Worm (Caenorhabditis elegans) whole organism, dauer: Measurements from ENCODE around the gene fbxb-53.
"Not testable (repeated sequence)": the region's sequence is repeated elsewhere in the genome, so short reads cannot be mapped to it uniquely, and the experiment has no call there.

Experiments
- unc-62 ChIP-seq: sonication (generic microtip); optimal IDR thresholded peaks from 2 replicates; lab custom pipeline; 2017; ENCODE audit warnings: missing biosample characterization, missing genetic modification reagents, missing genetic modification characterization

The fbxb-53 gene

ce11 chrII:1744183-1744582, 12.5 kb upstream of the fbxb-53 start, which contains the start of gene clec-19:
Gene clec-19 (plus strand): TSS chrII:1744483.
- no peak for TF ChIP-seq unc-62

DNA sequence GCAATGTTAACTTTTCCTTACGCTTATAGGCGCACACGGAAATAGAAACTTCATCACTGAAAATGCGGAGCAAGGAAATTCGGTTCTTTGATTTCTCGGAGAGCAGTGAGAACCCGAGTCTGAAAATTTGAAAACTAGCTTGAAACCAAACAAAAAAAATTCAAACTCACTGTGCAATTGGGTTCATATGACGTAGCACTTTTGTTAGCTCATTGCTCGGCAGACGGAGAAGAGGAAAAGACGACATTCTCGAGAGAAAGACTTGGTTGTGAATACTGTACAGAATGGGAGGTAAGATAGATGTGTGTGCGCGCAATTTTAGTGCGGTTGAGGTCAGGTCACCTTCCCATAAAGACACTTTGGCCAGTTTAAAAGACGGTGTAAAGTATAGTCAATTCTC, 6.3 kb upstream of the fbxb-53 start, which contains the start of the genes F36H5.13 and F36H5.8:
F36H5.13 (minus strand) TSS at position 101 of the 400 bp plus-strand sequence.
F36H5.8 (minus strand) TSS at position 274 of the 400 bp plus-strand sequence.
- TF ChIP-seq unc-62 = no peak

DNA sequence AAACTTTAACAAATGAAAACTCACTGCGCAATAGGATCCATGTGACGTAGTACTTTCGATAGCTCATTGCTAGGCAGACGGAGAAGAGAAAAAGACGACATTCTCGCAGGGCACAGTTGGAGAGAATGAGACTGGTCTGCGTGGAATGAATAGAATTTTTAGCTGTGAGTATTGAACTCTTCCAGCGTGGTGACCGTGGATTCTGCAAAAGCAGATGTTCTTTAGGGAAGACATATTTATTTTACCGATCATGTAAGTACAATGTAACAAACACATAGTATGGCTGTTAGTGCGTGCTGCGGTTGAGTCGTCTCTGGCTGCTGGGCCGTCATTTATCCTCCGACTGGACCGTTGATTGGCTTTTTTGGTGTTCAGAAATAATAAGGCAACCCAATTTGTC, 3.7 kb upstream of the fbxb-53 start, which contains the start of gene F36H5.9:
F36H5.9 (minus strand) TSS at position 101 of the 400 bp plus-strand sequence.
- TF ChIP-seq unc-62 = no peak

- TF ChIP-seq unc-62 = no peak
Measured at ce11 chrII:1756072-1756471, 610 bp upstream of the fbxb-53 start, which contains the start of gene F36H5.17. Gene F36H5.17 (minus strand): TSS chrII:1756172.

ce11 chrII:1757033-1757432, 351 bp downstream of the fbxb-53 start, which contains the start of gene F36H5.10:
Gene F36H5.10 (plus strand): TSS chrII:1757333.
- TF ChIP-seq unc-62 = no peak

ce11 chrII:1759602-1760001, 2.9 kb downstream of the fbxb-53 start, which contains the start of gene F36H5.18:
Gene F36H5.18 (plus strand): TSS chrII:1759902.
- no peak for TF ChIP-seq unc-62

DNA sequence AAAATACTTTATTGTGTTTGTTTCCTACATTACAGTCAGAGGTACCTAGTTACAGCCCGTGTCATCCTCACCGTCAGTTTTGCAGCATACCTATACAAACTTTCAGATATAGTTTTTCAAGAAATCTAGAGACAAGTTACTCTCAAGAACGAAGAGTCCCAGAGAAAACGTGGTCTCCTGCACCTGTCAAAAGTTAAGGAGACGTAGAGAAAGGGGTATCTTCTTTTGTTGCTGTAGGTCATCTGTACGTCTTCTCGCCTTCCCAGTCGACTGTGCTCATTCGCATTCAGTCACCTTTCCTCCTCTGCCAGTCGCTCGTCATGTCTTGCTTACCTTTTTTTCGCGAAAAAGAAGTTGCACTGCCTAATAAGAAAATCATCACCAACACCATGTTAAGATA, 4.9 kb downstream of the fbxb-53 start, which contains the start of gene F36H5.4:
F36H5.4 (plus strand) TSS at position 301 of the 400 bp plus-strand sequence.
- no peak for TF ChIP-seq unc-62

DNA sequence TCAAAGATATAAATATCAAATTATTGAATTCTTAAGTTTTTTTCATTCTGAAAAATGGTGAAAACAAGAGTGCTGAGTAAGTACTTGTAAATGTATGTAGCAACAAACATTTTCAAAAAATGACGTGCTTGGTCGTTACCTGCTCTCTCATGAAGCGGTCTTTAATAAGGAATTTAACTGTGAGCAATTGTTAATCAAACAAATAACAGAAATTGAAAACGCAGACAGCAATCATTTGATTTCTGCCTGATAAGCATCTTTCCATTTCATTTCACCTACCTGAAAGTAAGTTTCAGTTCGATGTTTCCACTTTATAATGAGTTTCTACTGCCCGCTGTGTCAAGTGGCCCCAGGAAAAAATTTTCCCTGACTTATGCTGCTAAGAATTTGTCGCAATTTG, 6.4 kb downstream of the fbxb-53 start, which contains the start of gene math-28:
math-28 (plus strand) TSS at position 301 of the 400 bp plus-strand sequence.
- no peak for TF ChIP-seq unc-62

DNA sequence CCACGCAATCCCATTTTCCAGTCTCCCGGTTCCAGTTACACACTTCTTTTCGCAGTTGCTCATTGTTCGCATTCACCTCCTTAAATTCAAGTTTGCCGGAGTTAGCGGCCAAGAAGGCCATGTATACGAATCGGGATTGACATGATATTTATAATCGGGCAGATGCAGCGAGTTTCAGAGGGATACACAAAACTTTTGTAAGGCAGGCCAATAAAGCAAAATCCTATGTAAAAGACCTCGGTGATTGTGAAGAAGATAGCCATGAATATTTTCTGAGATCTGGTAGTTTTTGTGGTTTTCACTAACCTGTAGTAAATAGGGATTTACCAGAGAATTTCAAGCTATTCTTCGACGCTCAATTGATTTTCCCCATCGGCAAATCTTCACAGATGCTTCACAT, 10.0 kb downstream of the fbxb-53 start:
- TF ChIP-seq unc-62 = no peak

- TF ChIP-seq unc-62 = not testable (repeated sequence)
Measured at ce11 chrII:1771347-1771746, 14.7 kb downstream of the fbxb-53 start, which contains the start of gene math-26. Gene math-26 (plus strand): TSS chrII:1771647.

DNA sequence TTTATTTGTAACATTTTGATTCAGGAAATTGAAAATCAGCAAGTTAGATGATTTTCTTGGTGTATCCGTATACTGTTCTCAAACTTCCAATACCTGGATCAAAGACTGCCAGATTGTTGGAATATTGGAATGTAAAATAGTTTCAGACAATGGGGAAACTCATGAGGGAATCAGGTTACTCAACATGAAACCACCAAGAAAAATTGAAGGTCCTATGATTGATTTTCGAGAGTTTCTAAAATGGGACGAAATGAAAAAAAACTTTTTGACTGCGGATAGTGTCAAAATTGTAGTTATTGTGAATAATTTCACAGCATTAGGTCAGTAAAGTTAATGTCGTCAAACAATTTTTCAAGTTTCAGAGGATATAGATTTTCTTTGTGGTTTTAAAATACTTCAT, 15.1 kb downstream of the fbxb-53 start, which contains the start of gene math-3:
math-3 (plus strand) TSS at position 301 of the 400 bp plus-strand sequence.
- TF ChIP-seq unc-62 = no peak

DNA sequence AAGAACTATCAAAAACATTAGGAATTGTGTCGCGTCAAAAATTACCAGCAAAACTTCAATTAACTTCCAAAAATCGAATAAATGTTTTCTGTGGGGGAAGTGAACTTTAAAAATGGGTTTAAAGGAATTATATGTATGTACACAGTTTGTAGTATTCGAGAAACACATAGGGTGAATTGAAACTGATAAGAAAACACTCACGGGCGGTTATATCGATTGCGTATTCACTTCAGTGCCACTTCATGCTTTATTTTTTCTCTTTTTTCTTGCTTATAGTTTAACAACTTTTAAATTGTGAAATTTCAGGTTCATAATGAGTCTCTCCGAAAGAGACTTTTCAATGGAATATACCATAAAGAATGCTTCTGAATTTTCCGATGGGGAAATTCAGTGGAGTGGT, 18.6 kb downstream of the fbxb-53 start, which contains the start of gene F36H5.14:
F36H5.14 (plus strand) TSS at position 301 of the 400 bp plus-strand sequence.
- TF ChIP-seq unc-62 = not testable (repeated sequence)

DNA sequence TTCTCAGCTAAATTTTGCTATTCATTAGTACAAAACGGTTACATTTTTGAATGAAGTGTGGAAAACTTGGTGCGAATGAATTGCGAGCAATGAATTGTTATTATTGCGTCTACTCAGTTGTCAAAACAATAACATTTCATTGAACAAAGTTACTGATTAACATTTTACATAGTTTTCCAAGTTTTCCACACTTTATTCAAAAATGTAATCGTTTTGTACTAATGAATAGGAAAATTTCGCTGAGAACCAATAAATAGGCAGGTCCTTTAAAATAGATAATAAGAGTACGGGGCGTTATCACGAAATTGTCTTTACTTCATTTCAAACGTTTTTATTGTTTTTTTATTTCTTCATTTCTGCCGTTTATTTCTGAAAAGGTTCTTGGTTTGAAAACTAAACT, 25.8 kb downstream of the fbxb-53 start, which contains the start of gene math-4:
math-4 (minus strand) TSS at position 101 of the 400 bp plus-strand sequence.
- TF ChIP-seq unc-62 = no peak

DNA sequence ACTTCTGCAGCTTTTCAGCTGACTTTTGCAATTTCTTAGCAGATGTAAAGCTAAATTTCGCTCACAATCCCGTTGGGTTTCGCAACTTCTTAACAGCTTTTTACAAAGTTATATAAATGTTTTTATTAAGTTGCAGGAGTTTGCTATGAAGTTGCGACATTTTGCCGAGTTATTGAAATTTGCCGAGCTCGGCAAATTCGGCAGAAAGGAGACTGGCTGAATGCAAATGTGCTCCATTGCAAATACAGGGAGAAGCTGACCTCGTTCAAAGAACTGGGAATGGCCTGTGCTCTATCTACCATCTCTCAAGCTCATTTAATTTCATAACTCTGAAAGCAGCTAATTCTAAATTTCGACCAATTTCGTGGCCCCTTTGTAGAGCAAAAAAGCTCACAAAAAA, 28.1 kb downstream of the fbxb-53 start, which contains the start of gene C08F1.11:
C08F1.11 (minus strand) TSS at position 101 of the 400 bp plus-strand sequence.
- no peak for TF ChIP-seq unc-62

DNA sequence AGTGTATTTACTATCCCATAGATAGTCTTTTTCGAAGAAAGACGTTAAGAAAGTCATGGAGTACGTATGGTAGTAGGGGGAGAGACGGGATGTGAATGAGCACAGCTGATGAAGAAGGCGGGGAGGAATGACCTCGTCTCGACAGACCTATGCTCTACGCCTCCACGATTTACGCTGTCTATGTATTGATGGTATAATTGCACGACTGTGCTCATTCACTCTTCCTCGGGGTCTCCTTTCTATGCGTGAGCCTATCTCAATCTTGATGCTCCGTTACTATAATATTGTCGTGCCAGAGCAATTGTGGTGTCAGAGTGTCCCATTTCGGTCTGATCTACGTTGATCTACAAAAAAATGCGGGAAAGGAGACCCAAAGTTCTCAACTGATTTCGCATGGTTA, 29.5 kb downstream of the fbxb-53 start, which contains the start of gene C08F1.10:
C08F1.10 (minus strand) TSS at position 101 of the 400 bp plus-strand sequence.
- no peak for TF ChIP-seq unc-62

DNA sequence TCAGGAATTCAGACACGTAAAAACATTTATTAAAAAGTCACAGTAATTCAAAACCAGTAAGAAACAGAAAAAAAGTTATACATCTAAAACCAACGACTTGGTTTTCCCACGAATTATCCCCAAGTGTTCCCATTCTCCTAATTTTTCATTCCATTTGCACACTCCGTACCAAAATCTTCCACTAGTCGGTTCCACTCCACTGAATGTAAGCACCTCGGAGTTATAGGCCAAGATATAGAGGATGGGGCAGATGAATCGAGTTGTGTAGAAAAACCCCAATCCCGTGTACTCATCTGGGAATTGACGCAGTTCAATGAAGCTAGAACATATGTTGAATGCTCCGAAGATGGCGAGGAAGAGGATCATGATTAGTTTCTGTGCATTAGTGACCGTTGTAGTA, 30.5 kb downstream of the fbxb-53 start:
- no peak for TF ChIP-seq unc-62

DNA sequence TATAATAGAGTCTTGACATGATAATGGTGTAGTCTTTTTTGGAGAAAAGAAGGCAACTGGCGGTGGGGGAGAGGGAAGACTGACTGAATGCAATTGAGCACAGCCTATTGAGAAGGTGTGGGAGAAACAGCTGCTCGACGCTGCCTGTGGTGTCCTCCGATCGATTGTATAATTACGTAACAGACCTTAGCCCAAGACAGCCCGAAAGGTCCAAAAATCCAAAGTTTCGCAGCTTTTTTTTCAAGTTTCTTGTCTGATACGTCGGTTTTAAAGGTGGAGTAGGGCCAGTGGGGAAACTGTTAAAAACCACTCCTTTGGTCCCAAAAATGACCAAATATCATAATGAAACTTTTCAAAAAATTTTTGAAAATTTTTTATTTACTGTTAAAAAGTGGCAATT, 31.4 kb downstream of the fbxb-53 start, which contains the start of the genes C08F1.6 and fbxb-13:
C08F1.6 (minus strand) TSS at position 101 of the 400 bp plus-strand sequence.
fbxb-13 (plus strand) TSS at position 191 of the 400 bp plus-strand sequence.
- TF ChIP-seq unc-62 = no peak

DNA sequence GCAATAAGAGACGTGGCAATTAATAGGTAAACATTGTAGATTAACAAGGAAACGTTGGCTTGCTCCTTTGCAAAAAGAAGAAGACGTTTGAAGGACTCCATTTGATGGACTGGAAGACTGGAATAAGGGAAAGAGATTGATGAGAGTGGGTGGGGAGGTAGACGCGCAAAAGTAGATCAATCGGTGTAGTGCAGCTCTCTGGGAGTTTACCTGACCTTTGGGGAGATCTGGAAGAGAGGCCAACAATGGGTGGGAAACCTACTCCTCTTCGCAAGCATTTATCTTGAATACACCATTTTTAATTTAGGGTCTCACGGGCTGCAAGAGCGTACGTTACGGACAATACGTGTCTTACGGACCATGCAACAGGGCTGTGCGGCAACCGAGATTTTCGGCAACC, 49.7 kb downstream of the fbxb-53 start, which contains the start of gene C08F1.12:
C08F1.12 (minus strand) TSS at position 101 of the 400 bp plus-strand sequence.
- TF ChIP-seq unc-62 = no peak
